Worm (Caenorhabditis elegans) whole organism, late embryonic: Measurements from ENCODE around the gene F37A8.2.

Experiments
- fax-1 ChIP-seq: sonication (generic microtip); optimal IDR thresholded peaks from 2 replicates; lab custom pipeline; 2016; ENCODE audit warnings: missing genotype, missing genetic modification characterization, missing compliant biosample characterization
- odd-2 ChIP-seq: sonication (generic microtip); optimal IDR thresholded peaks from 2 replicates; lab custom pipeline; 2017; ENCODE audit warnings: antibody characterized with exemption, mild to moderate bottlenecking, missing genetic modification characterization, missing compliant biosample characterization
- sdc-2 ChIP-seq: sonication (generic microtip); optimal IDR thresholded peaks from 2 replicates; lab custom pipeline; 2016; ENCODE audit warnings: missing genotype, missing genetic modification characterization, missing compliant biosample characterization
- ttx-3 ChIP-seq: sonication (generic microtip); optimal IDR thresholded peaks from 2 replicates; lab custom pipeline; 2016; ENCODE audit warnings: missing genetic modification reagents, missing genetic modification characterization, missing compliant biosample characterization
- unc-42 ChIP-seq: sonication (generic microtip); optimal IDR thresholded peaks from 2 replicates; lab custom pipeline; 2016; ENCODE audit warnings: missing genotype, missing genetic modification characterization, missing compliant biosample characterization

Gene F37A8.2

DNA sequence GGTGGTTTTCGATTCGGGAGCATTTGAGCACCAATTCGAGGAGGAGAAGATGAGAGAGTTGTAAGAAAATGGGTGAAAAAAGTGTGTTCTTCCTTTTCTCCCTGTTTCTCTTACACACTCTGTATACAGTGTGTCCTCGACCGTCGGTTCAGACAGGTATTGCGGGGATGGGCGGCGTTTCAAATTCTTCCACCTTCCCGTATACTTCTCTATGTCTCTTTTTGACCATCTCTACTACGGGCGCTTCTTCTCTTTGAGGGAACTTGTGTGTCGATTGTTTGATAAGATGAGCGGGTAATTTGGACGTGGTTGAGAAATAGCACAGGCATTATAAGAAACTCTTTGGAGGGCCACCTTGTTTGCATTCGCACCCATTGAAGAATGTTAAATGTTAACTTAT, 43.7 kb downstream of the F37A8.2 start:
- TF ChIP-seq ttx-3 (no peak), odd-2 (no peak), sdc-2 (tag; lab: Kevin White, UChicago) (no peak)

DNA sequence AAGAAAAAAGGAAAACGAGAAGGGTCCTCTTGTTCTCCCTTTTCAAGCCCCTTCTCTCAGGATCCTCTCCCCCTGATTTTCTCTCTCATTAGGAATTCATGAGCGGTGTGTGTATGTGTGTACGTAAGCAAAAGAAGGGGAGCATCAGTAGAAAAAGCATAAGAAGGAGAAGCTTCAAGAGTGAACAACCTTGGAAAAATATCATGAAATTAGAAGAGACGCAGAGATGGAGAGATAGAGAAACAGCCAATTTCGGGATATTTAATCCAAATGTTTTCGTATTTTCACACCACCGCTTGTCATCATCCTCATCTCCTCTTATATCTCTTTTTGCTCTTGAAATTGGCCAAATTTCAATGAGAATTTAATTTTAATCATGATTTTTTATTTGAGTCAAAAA, 48.2 kb downstream of the F37A8.2 start:
- TF ChIP-seq unc-42 (tag; lab: Kevin White, UChicago) (peak; percentile 1), fax-1 (no peak)
- TF ChIP-seq, all 69 proteins: peak for 1
